Fruit fly (Drosophila melanogaster): ENCODE results near the gene Cox17.

The Cox17 gene

dm6 chrX:15063404-15064062 is 21.0 kb downstream of the Cox17 start, which contains the start of the genes hiw and ND-B18 (continued):
- TF ChIP-seq zfh1 (GFP tag; IDR thresholded peaks at IDR 0.05) (0 out of 3 replicates have a peak, but pooled peaks have one; percentile 34), CG13894 (tag; optimal IDR thresholded peaks at IDR 0.05) (no peak), da (GFP tag; optimal IDR thresholded peaks at IDR 0.05) (peak; percentile 52), eyg (GFP tag; optimal IDR thresholded peaks at IDR 0.05) (no peak), CG11398 (GFP tag; optimal IDR thresholded peaks at IDR 0.05) (no peak), rib (GFP tag; IDR thresholded peaks at IDR 0.05) (no peak), NfI (GFP tag; optimal IDR thresholded peaks at IDR 0.05) (peak; percentile 53), CG1024 (GFP tag; IDR thresholded peaks at IDR 0.05) (no peak), Atf6 (GFP tag; IDR thresholded peaks at IDR 0.05) (no peak), dmrt99B (tag; optimal IDR thresholded peaks at IDR 0.05) (no peak), HLH4C (GFP tag; IDR thresholded peaks at IDR 0.05; ENCODE audit: partially characterized antibody) (0 out of 3 replicates have a peak, but pooled peaks have one; percentile 11), CG14050 (GFP tag; IDR thresholded peaks at IDR 0.05) (no peak), Camta (GFP tag; optimal IDR thresholded peaks at IDR 0.05) (no peak), cas (GFP tag; IDR thresholded peaks at IDR 0.05) (no peak), CG7839 (tag; optimal IDR thresholded peaks at IDR 0.05) (no peak), CG15073 (GFP tag; optimal IDR thresholded peaks at IDR 0.05) (no peak), Fer2 (tag; optimal IDR thresholded peaks at IDR 0.05) (no peak), CG12236 (GFP tag; optimal IDR thresholded peaks at IDR 0.05) (no peak), Dek (tag; optimal IDR thresholded peaks at IDR 0.05) (peak; percentile 12), Bteb2 (GFP tag; optimal IDR thresholded peaks at IDR 0.05) (no peak), CG8765 (GFP tag; IDR thresholded peaks at IDR 0.05) (no peak), Mes4 (GFP tag; optimal IDR thresholded peaks at IDR 0.05) (peak; percentile 33), CG2889 (GFP tag; IDR thresholded peaks at IDR 0.05) (no peak), GATAe (GFP tag; conservative IDR thresholded peaks at IDR 0.05) (no peak), CG10431 (GFP tag; optimal IDR thresholded peaks at IDR 0.05) (no peak), ci (GFP tag; IDR thresholded peaks at IDR 0.05) (0 out of 3 replicates have a peak, but pooled peaks have one; percentile 47), CG4282 (GFP tag; optimal IDR thresholded peaks at IDR 0.05) (no peak), CG11085 (GFP tag; IDR thresholded peaks at IDR 0.05) (0 out of 2 replicates have a peak, but pooled peaks have one; percentile 10), slbo (GFP tag; IDR thresholded peaks at IDR 0.05) (no peak; the same call in 1 of the 2 replicates), Stat92E (GFP tag; optimal IDR thresholded peaks at IDR 0.05) (no peak), CG9215 (GFP tag; IDR thresholded peaks at IDR 0.05) (no peak), NC2α (GFP tag; optimal IDR thresholded peaks at IDR 0.05) (no peak), eve (GFP tag; optimal IDR thresholded peaks at IDR 0.05) (no peak), ara (GFP tag; IDR thresholded peaks at IDR 0.05) (no peak), CG11247 (GFP tag; IDR thresholded peaks at IDR 0.05) (no peak), stc (GFP tag; IDR thresholded peaks at IDR 0.05) (no peak), CG4730 (GFP tag; IDR thresholded peaks at IDR 0.05) (no peak), mld (GFP tag; IDR thresholded peaks at IDR 0.05; ENCODE audit: partially characterized antibody) (no peak), exex (tag; optimal IDR thresholded peaks at IDR 0.05) (no peak), CG13287 (GFP tag; IDR thresholded peaks at IDR 0.05; ENCODE audit: partially characterized antibody) (peak; percentile 34; the same call in 1 of the 2 replicates), tx (GFP tag; optimal IDR thresholded peaks at IDR 0.05) (no peak), pb (GFP tag; optimal IDR thresholded peaks at IDR 0.05) (no peak), Awh (GFP tag; IDR thresholded peaks at IDR 0.05) (no peak), CG3163 (GFP tag; optimal IDR thresholded peaks at IDR 0.05) (no peak), HHEX (GFP tag; optimal IDR thresholded peaks at IDR 0.05) (peak; percentile 17), Sry-β (GFP tag; optimal IDR thresholded peaks at IDR 0.05) (peak; percentile 72), bab2 (GFP tag; optimal IDR thresholded peaks at IDR 0.05) (no peak), CG13123 (GFP tag; optimal IDR thresholded peaks at IDR 0.05) (no peak), crol (GFP tag; IDR thresholded peaks at IDR 0.05) (no peak), Ssrp (tag; optimal IDR thresholded peaks at IDR 0.05) (no peak), CTCF (GFP tag; optimal IDR thresholded peaks at IDR 0.05) (peak; percentile 49)

Measured in whole organism, embryonic.